Fruit fly (Drosophila melanogaster): ENCODE results near the gene Obp8a.

The Obp8a gene

dm6 chrX:9255964-9256520 lies 41.4 kb downstream of the Obp8a start, which contains the start of gene ric8a:
TSS of gene ric8a (plus strand) at chrX:9256168.
- TF ChIP-seq CG8478 (optimal IDR thresholded peaks at IDR 0.05), result no peak
- TF ChIP-seq CTCF (optimal IDR thresholded peaks at IDR 0.05), result no peak
